Worm (Caenorhabditis elegans) whole organism, early embryonic: Measurements from ENCODE around the gene T05C1.5.

ENCODE experiments used
- B0310.2 ChIP-seq: sonication (generic microtip); optimal IDR thresholded peaks from 2 replicates; lab custom pipeline; 2016; ENCODE audit warnings: mild to moderate bottlenecking, missing genetic modification characterization, missing compliant biosample characterization
- F13C5.2 ChIP-seq: sonication (generic microtip); optimal IDR thresholded peaks from 2 replicates; lab custom pipeline; 2017; ENCODE audit warnings: mild to moderate bottlenecking, missing genetic modification characterization, inconsistent platforms, missing compliant biosample characterization
- aly-1 ChIP-seq: sonication (generic microtip); optimal IDR thresholded peaks from 2 replicates; lab custom pipeline; 2016; ENCODE audit warnings: missing genetic modification characterization, missing compliant biosample characterization
- ama-1 ChIP-seq: fragments of 150-350 bp; optimal IDR thresholded peaks from 2 replicates; lab custom pipeline; 2014
- ceh-13 ChIP-seq: fragments of 200-800 bp; sonication (Bioruptor generic); optimal IDR thresholded peaks from 2 replicates; lab custom pipeline; 2018; ENCODE audit warnings: mild to moderate bottlenecking, missing genetic modification characterization, missing compliant biosample characterization
- ceh-36 ChIP-seq: sonication (generic microtip); optimal IDR thresholded peaks from 2 replicates; lab custom pipeline; 2016; ENCODE audit warnings: missing genetic modification characterization, inconsistent platforms, missing compliant biosample characterization
- ets-7 ChIP-seq: sonication (generic microtip); optimal IDR thresholded peaks from 2 replicates; lab custom pipeline; 2016; ENCODE audit warnings: missing genotype, missing genetic modification characterization, missing compliant biosample characterization
- flt-1 ChIP-seq: fragments of 200-800 bp; sonication (Bioruptor generic); IDR thresholded peaks from 2 replicates; pipeline ENCODE4 v1.3.6; 2022; ENCODE audit warnings: missing genetic modification characterization, missing compliant biosample characterization
- hmbx-1 ChIP-seq: sonication (generic microtip); optimal IDR thresholded peaks from 2 replicates; lab custom pipeline; 2016; ENCODE audit warnings: mild to moderate bottlenecking, missing genetic modification characterization, missing compliant biosample characterization
- hmg-4 ChIP-seq: fragments of 200-800 bp; sonication (Bioruptor generic); optimal IDR thresholded peaks from 2 replicates; lab custom pipeline; 2018; ENCODE audit warnings: mild to moderate bottlenecking, missing genetic modification characterization, missing compliant biosample characterization
- hnd-1 ChIP-seq: sonication (generic microtip); optimal IDR thresholded peaks from 2 replicates; lab custom pipeline; 2016; ENCODE audit warnings: missing genetic modification characterization, missing compliant biosample characterization
- pes-1 ChIP-seq: fragments of 200-800 bp; sonication (Bioruptor generic); IDR thresholded peaks from 2 replicates; pipeline ENCODE4 v1.3.6; 2022; ENCODE audit warnings: missing genetic modification reagents, missing genetic modification characterization, missing compliant biosample characterization
- scrt-1 ChIP-seq: fragments of 200-800 bp; sonication (Bioruptor generic); IDR thresholded peaks from 2 replicates; pipeline ENCODE4 v1.3.6; 2022; ENCODE audit warnings: missing genetic modification characterization, missing compliant biosample characterization
- sea-1 ChIP-seq: fragments of 200-800 bp; sonication (Bioruptor generic); conservative IDR thresholded peaks from 2 replicates; pipeline ENCODE4 v1.3.6; 2022; ENCODE audit warnings: missing genetic modification characterization, missing compliant biosample characterization
- tbx-11 ChIP-seq: fragments of 200-800 bp; sonication (Bioruptor generic); IDR thresholded peaks from 2 replicates; pipeline ENCODE4 v1.3.6; 2022; ENCODE audit warnings: missing genetic modification characterization, missing compliant biosample characterization
- tbx-37 ChIP-seq: fragments of 200-800 bp; sonication (Bioruptor generic); conservative IDR thresholded peaks from 2 replicates; pipeline ENCODE4 v1.3.6; 2022; ENCODE audit warnings: missing genetic modification reagents, missing genetic modification characterization, missing compliant biosample characterization
- tra-4 ChIP-seq: sonication (generic microtip); optimal IDR thresholded peaks from 2 replicates; lab custom pipeline; 2017; ENCODE audit warnings: missing genetic modification characterization, missing compliant biosample characterization

T05C1.5 gene

DNA sequence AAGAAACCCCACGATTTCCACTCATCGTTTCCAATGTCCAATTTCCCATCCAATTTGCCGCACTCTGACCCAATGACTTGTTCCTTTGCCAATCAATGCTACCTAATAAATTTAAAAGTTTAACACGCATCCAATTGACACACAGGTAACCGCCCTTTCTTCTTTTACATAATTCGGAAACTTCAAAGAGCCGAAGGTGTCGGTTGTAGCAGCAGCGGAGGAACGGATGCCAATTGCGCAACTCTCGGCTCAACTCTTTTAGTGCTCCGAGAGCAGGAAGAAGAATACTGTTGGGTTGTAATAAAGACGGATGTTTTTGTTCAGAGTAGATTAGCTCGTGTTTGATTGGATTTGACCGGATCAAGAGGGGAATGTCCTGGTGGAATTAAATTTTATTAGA is 26.6 kb upstream of the T05C1.5 start:
- TF ChIP-seq sea-1 (GFP tag; lab: Robert Waterston, UW) (no peak; the same call in 1 of the 2 replicates), hmg-4 (GFP tag; lab: Kevin White, UChicago) (peak; percentile 40)

DNA sequence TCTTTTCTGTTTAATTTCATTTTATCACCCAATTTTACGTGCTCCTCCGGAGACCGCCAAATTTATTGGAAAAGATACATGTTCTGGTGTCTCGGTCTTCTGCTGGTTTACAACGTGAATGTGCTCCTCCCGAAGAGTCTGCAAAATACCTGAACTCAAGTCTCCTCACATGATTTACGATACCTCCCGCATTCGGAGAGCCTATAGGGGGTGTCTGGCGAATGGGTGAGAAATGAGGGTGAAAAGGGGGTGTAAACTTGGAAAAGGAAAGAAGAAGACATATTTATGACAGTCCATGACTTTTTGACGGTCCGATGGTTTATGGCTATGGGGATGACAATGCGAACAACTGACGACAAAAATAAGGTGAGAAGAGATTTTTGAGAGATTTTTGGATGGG is 25.7 kb upstream of the T05C1.5 start:
- no peak for TF ChIP-seq B0310.2 (tag; lab: Kevin White, UChicago)
- TF ChIP-seq flt-1, result no peak
- 0 out of 2 replicates have a peak, but pooled peaks have one; percentile 38 for TF ChIP-seq tbx-11 (GFP tag; lab: Robert Waterston, UW)

DNA sequence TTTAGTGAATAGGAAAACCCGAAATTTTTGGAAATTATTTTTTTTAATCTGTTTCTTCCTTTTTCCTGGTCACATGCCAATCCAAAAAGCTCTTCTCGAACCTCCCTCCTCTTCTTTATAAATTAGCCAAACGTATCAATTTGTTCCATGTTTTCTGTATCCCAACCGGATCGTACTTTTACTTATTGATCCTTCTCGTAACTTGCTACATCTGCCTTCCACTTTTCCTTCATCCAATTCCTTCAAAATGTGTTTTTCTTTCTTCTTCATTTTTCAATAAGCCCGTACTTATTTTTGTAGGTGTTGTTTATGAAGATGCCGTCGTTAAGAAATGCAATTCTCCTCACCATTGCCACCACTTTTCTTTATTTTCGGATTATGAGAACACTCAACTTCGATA is 21.3 kb upstream of the T05C1.5 start, which contains the start of gene cyp-23A1:
Gene cyp-23A1, plus strand, starts transcription at position 301 of the 400 bp plus-strand sequence.
- TF ChIP-seq ceh-36 (tag; lab: Kevin White, UChicago), result no peak
- TF ChIP-seq hmbx-1 (tag; lab: Kevin White, UChicago), result no peak
- TF ChIP-seq B0310.2 (tag; lab: Kevin White, UChicago), result no peak
- TF ChIP-seq F13C5.2, result no peak
- no peak for TF ChIP-seq ama-1 (lab: Kevin White, UChicago)
- no peak for TF ChIP-seq tbx-37
- TF ChIP-seq ceh-13, result no peak
- no peak for TF ChIP-seq hnd-1 (tag; lab: Kevin White, UChicago)
- no peak for TF ChIP-seq sea-1 (GFP tag; lab: Robert Waterston, UW)
- no peak for TF ChIP-seq hmg-4 (GFP tag; lab: Kevin White, UChicago)
- no peak for TF ChIP-seq pes-1 (GFP tag; lab: Robert Waterston, UW)

DNA sequence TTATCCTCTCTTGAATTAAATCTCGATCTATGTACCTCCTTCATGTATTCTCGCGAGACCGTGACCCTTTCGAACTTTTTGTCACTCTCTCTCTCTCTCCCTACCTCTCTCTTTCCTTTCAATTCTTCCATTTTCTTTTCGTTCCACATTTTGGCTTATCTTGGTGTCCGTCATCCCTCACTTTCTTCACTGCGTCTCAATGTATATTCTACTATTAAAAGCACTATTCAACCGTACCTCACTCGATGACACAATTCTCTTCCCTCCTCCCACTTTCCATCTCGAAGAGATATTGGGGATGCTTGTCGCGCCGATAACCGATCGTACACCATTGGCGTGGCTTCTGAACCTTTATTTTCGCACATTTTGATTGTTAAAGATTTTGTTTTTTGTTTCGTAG is 20.1 kb upstream of the T05C1.5 start:
- TF ChIP-seq F13C5.2 (no peak), hnd-1 (tag; lab: Kevin White, UChicago) (no peak), hmg-4 (GFP tag; lab: Kevin White, UChicago) (no peak), tra-4 (tag; lab: Kevin White, UChicago) (no peak), pes-1 (GFP tag; lab: Robert Waterston, UW) (no peak), B0310.2 (tag; lab: Kevin White, UChicago) (no peak), sea-1 (GFP tag; lab: Robert Waterston, UW) (no peak), ceh-36 (tag; lab: Kevin White, UChicago) (no peak), ceh-13 (no peak), flt-1 (no peak), ets-7 (tag; lab: Kevin White, UChicago) (no peak), aly-1 (no peak), tbx-11 (GFP tag; lab: Robert Waterston, UW) (no peak), ama-1 (lab: Kevin White, UChicago) (no peak), scrt-1 (GFP tag; lab: Robert Waterston, UW) (no peak), hmbx-1 (tag; lab: Kevin White, UChicago) (no peak), tbx-37 (no peak)

DNA sequence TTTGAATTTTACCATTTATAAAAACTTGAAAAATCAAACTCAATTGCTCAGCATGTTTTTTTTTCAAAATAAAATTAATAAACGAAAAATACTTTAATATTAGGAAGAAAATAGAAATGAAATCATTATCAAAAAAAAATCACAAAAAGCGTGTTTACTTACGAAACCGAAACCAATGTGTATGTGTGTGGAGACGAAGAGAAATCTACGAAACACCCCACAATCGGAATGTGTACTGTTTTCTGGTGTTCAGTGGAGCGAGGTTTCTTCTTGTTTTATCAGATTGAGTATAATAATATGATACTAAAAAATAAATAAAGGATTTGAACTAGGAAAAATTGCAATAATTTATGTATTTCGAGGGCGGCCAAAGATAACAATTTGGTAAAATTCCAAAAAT is 17.0 kb upstream of the T05C1.5 start:
- TF ChIP-seq ceh-13, result no peak
- TF ChIP-seq hmg-4 (GFP tag; lab: Kevin White, UChicago), result no peak
- TF ChIP-seq aly-1, result no peak
- no peak for TF ChIP-seq pes-1 (GFP tag; lab: Robert Waterston, UW)
- no peak for TF ChIP-seq flt-1
- no peak for TF ChIP-seq hmbx-1 (tag; lab: Kevin White, UChicago)
- TF ChIP-seq scrt-1 (GFP tag; lab: Robert Waterston, UW), result no peak
- TF ChIP-seq tbx-11 (GFP tag; lab: Robert Waterston, UW), result no peak
- TF ChIP-seq ama-1 (lab: Kevin White, UChicago), result no peak
- TF ChIP-seq B0310.2 (tag; lab: Kevin White, UChicago), result no peak
- no peak for TF ChIP-seq sea-1 (GFP tag; lab: Robert Waterston, UW)
- TF ChIP-seq ceh-36 (tag; lab: Kevin White, UChicago), result no peak
- no peak for TF ChIP-seq tbx-37
- no peak for TF ChIP-seq ets-7 (tag; lab: Kevin White, UChicago)
- TF ChIP-seq F13C5.2, result no peak

DNA sequence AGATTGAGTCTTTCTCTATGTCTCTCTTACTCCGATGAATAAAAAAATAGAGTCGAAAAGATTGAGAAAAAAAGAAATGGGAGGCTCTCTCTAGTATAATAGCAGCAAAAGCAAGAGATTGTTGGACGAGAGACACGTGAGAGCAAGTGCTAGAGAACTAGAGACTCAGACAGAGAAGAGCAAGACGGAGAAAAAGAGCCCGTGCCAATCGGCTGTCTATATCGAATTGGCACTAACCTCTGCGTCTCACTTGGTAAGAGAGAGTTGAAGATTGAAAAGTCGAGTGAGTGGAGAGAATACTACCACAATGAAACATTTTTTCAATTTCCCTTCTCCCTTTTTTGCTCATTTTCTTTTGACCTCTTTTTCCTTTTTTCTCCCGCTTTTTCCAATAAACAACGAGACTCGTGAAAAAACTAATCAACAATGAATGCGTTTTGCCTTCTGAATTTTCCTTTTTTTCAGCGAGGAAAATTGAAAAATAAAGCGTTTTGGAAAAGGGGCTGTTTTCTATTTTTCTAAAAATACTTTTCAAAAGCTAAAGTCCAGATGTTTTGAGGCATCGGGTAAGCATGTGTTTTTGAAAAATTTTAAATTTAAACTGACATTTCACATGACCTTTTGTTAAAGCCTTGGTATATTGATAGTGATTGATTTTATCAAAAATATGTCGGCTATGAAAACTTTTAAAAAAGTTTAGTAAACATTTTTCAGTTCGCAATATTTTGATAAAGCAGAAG is 16.1 kb upstream of the T05C1.5 start:
- TF ChIP-seq hmg-4 (GFP tag; lab: Kevin White, UChicago), result peak; percentile 9
- TF ChIP-seq flt-1, result no peak
- TF ChIP-seq F13C5.2, result peak; percentile 32

DNA sequence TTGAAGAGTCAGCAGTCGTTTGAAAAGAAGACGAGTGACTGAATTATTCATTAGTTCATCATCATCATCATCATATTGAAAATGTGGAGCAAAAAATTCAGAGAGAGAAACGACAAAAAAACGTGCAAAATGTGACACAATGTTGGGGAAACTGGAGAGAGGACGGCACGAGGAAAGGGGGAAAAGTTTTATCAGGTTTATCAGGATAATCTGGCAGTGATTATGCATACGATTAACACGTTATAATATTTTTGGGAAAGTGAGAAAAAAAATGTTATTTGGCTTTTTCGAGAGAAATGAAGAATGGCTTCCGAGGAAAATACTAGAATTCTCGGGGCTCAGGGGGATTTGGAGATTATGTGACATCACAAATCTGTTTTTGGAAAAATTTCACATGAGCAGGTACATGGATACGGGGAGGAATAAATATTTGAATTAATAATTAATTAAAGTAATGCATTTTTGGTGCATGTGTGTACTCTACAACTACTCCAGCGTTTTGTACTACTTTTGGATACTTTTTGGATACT is 14.5 kb upstream of the T05C1.5 start, which contains the start of gene camt-1:
Gene camt-1, minus strand, starts transcription at position 51 of the 530 bp plus-strand sequence.
- no peak for TF ChIP-seq ceh-13
- TF ChIP-seq ama-1 (lab: Kevin White, UChicago), result no peak
- TF ChIP-seq ets-7 (tag; lab: Kevin White, UChicago), result no peak
- no peak for TF ChIP-seq hmg-4 (GFP tag; lab: Kevin White, UChicago)
- TF ChIP-seq tbx-37, result no peak
- TF ChIP-seq flt-1, result no peak
- TF ChIP-seq F13C5.2, result no peak
- no peak for TF ChIP-seq ceh-36 (tag; lab: Kevin White, UChicago)

DNA sequence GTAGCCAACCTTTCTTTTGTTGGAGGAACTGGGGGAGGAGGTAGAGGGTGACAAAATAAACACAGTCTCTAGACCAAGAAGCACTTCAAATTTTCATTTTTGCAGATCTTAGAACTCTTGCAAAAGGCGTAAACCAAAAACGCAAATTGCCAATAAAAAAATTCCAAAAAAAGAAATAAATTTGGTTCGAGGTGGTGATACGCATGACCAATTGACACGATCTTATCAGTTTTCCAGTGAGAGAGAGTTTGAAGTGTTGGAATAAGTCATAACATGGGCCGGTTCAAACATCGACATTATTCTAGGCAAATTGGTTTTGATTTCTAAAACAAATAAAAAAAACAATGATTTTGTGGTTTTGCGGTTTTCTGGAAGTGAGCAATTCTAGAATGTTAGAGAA is 5.2 kb upstream of the T05C1.5 start:
- TF ChIP-seq flt-1 (no peak), hmg-4 (GFP tag; lab: Kevin White, UChicago) (no peak), hmbx-1 (tag; lab: Kevin White, UChicago) (no peak), tbx-37 (no peak), hnd-1 (tag; lab: Kevin White, UChicago) (no peak), aly-1 (no peak), B0310.2 (tag; lab: Kevin White, UChicago) (no peak), F13C5.2 (no peak), tra-4 (tag; lab: Kevin White, UChicago) (no peak), scrt-1 (GFP tag; lab: Robert Waterston, UW) (no peak), ets-7 (tag; lab: Kevin White, UChicago) (no peak), ceh-13 (no peak), pes-1 (GFP tag; lab: Robert Waterston, UW) (no peak), ceh-36 (tag; lab: Kevin White, UChicago) (no peak), sea-1 (GFP tag; lab: Robert Waterston, UW) (no peak), tbx-11 (GFP tag; lab: Robert Waterston, UW) (no peak), ama-1 (lab: Kevin White, UChicago) (no peak)
